Worm (Caenorhabditis elegans) whole organism, L1 larva: ENCODE data around the gene R07A4.4.

Source experiments
- dsc-1 ChIP-seq: sonication (generic microtip); optimal IDR thresholded peaks from 2 replicates; lab custom pipeline; 2016; ENCODE audit warnings: mild to moderate bottlenecking, missing genetic modification characterization, missing compliant biosample characterization
- isw-1 ChIP-seq: fragments of 200-800 bp; sonication (Bioruptor generic); IDR thresholded peaks from 2 replicates; pipeline ENCODE4 v1.3.6; 2022; ENCODE audit warnings: missing genetic modification characterization, missing compliant biosample characterization
- pag-3 ChIP-seq: sonication (generic microtip); optimal IDR thresholded peaks from 2 replicates; lab custom pipeline; 2017; ENCODE audit warnings: missing genetic modification characterization, mild to moderate bottlenecking, missing compliant biosample characterization, antibody characterized with exemption, borderline replicate concordance; ENCODE audit not compliant: insufficient read depth
- unc-62 ChIP-seq: fragments of 150-350 bp; optimal IDR thresholded peaks from 2 replicates; lab custom pipeline; 2014; ENCODE audit warnings: missing biosample characterization, missing genetic modification reagents, missing genetic modification characterization

DNA sequence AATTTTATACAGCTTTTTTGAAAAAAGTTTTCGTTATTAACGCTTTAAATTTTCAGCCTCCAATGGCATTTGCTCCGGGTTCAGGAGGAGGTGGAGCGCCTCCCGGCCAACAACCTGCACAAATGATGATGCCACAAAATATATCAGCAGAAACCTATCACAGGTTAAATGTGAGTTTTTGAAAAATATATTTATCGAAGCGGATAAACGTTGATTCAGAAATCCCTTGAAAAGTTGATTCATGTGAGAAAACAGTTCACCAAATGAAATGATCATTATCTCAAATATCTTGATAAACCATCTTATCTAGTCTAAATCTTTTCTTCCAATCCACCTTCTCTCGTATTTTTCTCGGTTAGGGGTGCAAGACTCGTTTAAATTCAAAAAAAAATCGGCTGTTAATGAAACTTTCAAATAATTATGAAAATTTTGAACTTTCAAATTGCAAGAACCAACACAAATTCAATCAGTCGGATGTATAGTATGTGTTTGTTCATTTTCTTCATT is 11.8 kb upstream of the R07A4.4 start, which contains the start of gene sma-9:
- TF ChIP-seq pag-3 (tag; lab: Kevin White, UChicago) (no peak), unc-62 (GFP tag; lab: Kevin White, UChicago) (no peak), dsc-1 (tag; lab: Kevin White, UChicago) (no peak), isw-1 (GFP tag; lab: Robert Waterston, UW) (no peak)
